Worm (Caenorhabditis elegans) whole organism, early embryonic: Measurements from ENCODE around the gene ZC449.2.

ENCODE experiments used
- ceh-36 ChIP-seq: sonication (generic microtip); optimal IDR thresholded peaks from 2 replicates; lab custom pipeline; 2016; ENCODE audit warnings: missing genetic modification characterization, inconsistent platforms, missing compliant biosample characterization
- hmbx-1 ChIP-seq: sonication (generic microtip); optimal IDR thresholded peaks from 2 replicates; lab custom pipeline; 2016; ENCODE audit warnings: mild to moderate bottlenecking, missing genetic modification characterization, missing compliant biosample characterization
- sea-1 ChIP-seq: fragments of 200-800 bp; sonication (Bioruptor generic); conservative IDR thresholded peaks from 2 replicates; pipeline ENCODE4 v1.3.6; 2022; ENCODE audit warnings: missing genetic modification characterization, missing compliant biosample characterization

- no peak for TF ChIP-seq hmbx-1 (tag; lab: Kevin White, UChicago)
- no peak for TF ChIP-seq sea-1 (GFP tag; lab: Robert Waterston, UW)
- TF ChIP-seq ceh-36 = no peak
Observed at ce11 chrX:5031742-5032141, 10.7 kb downstream of the ZC449.2 start.
